Fruit fly (Drosophila melanogaster): ENCODE data around the gene Set.

Set gene

dm6 chr3R:15250454-15250853, 12.9 kb upstream of the Set start (continued):
- TF ChIP-seq psq (GFP tag; optimal IDR thresholded peaks at IDR 0.05) (no peak), CG1233 (GFP tag; optimal IDR thresholded peaks at IDR 0.05) (no peak), CG12155 (GFP tag; optimal IDR thresholded peaks at IDR 0.05) (peak; percentile 40), CG11723 (GFP tag; optimal IDR thresholded peaks at IDR 0.05) (no peak), ttk (GFP tag; IDR thresholded peaks at IDR 0.05) (peak; percentile 68), CG12236 (GFP tag; optimal IDR thresholded peaks at IDR 0.05) (no peak), CG33213 (GFP tag; optimal IDR thresholded peaks at IDR 0.05) (no peak), CG18619 (GFP tag; optimal IDR thresholded peaks at IDR 0.05) (no peak), Hey (tag; optimal IDR thresholded peaks at IDR 0.05) (no peak), CG1603 (tag; optimal IDR thresholded peaks at IDR 0.05) (no peak), CG17186 (GFP tag; optimal IDR thresholded peaks at IDR 0.05) (no peak), CG11247 (GFP tag; IDR thresholded peaks at IDR 0.05) (peak; percentile 68), CG7839 (tag; optimal IDR thresholded peaks at IDR 0.05) (no peak), H2.0 (GFP tag; IDR thresholded peaks at IDR 0.05) (peak; percentile 58), hth (optimal IDR thresholded peaks at IDR 0.05) (no peak), CG15696 (tag; optimal IDR thresholded peaks at IDR 0.05) (no peak), fd102C (GFP tag; optimal IDR thresholded peaks at IDR 0.05) (no peak), wor (GFP tag; IDR thresholded peaks at IDR 0.05) (peak; percentile 44; the same call in 1 of the 2 replicates), ci (GFP tag; IDR thresholded peaks at IDR 0.05) (peak; percentile 75; the same call in 2 of the 3 replicates), CG9727 (GFP tag; optimal IDR thresholded peaks at IDR 0.05) (peak; percentile 63), CG17359 (tag; optimal IDR thresholded peaks at IDR 0.05) (peak; percentile 69), ham (GFP tag; IDR thresholded peaks at IDR 0.05) (no peak), NK7.1 (GFP tag; optimal IDR thresholded peaks at IDR 0.05) (no peak), stwl (tag; optimal IDR thresholded peaks at IDR 0.05) (no peak), inv (GFP tag; IDR thresholded peaks at IDR 0.05; ENCODE audit: partially characterized antibody) (no peak), CG16863 (GFP tag; optimal IDR thresholded peaks at IDR 0.05) (no peak), MBD-R2 (GFP tag; IDR thresholded peaks at IDR 0.05) (peak; percentile 55; the same call in 1 of the 2 replicates), CG31441 (GFP tag; IDR thresholded peaks at IDR 0.05) (no peak; the same call in none of the 2 replicates), trem (tag; optimal IDR thresholded peaks at IDR 0.05) (no peak), eyg (GFP tag; optimal IDR thresholded peaks at IDR 0.05) (no peak), B-H1 (GFP tag; IDR thresholded peaks at IDR 0.05) (peak; percentile 57; the same call in 2 of the 3 replicates), CHES-1-like (GFP tag; optimal IDR thresholded peaks at IDR 0.05) (no peak), CG1024 (GFP tag; IDR thresholded peaks at IDR 0.05) (no peak), cas (GFP tag; IDR thresholded peaks at IDR 0.05) (no peak), CG12219 (GFP tag; optimal IDR thresholded peaks at IDR 0.05) (peak; percentile 23), CG8765 (GFP tag; IDR thresholded peaks at IDR 0.05) (no peak), CG12104 (GFP tag; optimal IDR thresholded peaks at IDR 0.05) (no peak), CG14441 (GFP tag; IDR thresholded peaks at IDR 0.05) (peak; percentile 73), CG17385 (GFP tag; optimal IDR thresholded peaks at IDR 0.05) (no peak), CG10565 (GFP tag; optimal IDR thresholded peaks at IDR 0.05) (no peak), Mrtf (GFP tag; IDR thresholded peaks at IDR 0.05) (peak; percentile 46; the same call in 1 of the 3 replicates), CG6654 (GFP tag; optimal IDR thresholded peaks at IDR 0.05) (no peak), CG12071 (GFP tag; optimal IDR thresholded peaks at IDR 0.05) (no peak), CG18476 (GFP tag; optimal IDR thresholded peaks at IDR 0.05) (no peak), rib (GFP tag; IDR thresholded peaks at IDR 0.05) (peak; percentile 46; the same call in 1 of the 2 replicates), Atf6 (GFP tag; IDR thresholded peaks at IDR 0.05) (peak; percentile 86), ase (GFP tag; IDR thresholded peaks at IDR 0.05) (peak; percentile 56; the same call in 2 of the 3 replicates), pzg (GFP tag; optimal IDR thresholded peaks at IDR 0.05) (no peak), Doc3 (GFP tag; IDR thresholded peaks at IDR 0.05; ENCODE audit: partially characterized antibody) (no peak), row (GFP tag; IDR thresholded peaks at IDR 0.05) (peak; percentile 90), sug (tag; optimal IDR thresholded peaks at IDR 0.05) (no peak), gfzf (GFP tag; optimal IDR thresholded peaks at IDR 0.05) (no peak)

Measured in whole organism, embryonic.